Worm (Caenorhabditis elegans) whole organism, midembryonic: ENCODE data around the gene T10H9.8.

Experiments used
- T22C8.4 ChIP-seq: fragments of 200-800 bp; sonication (Bioruptor generic); IDR thresholded peaks from 2 replicates; pipeline ENCODE4 v1.3.6; 2022; ENCODE audit warnings: missing genetic modification characterization, missing compliant biosample characterization
- flt-1 ChIP-seq: fragments of 200-800 bp; sonication (Bioruptor generic); IDR thresholded peaks from 2 replicates; pipeline ENCODE4 v1.3.6; 2022; ENCODE audit warnings: missing genetic modification characterization, missing compliant biosample characterization
- klf-2 ChIP-seq: fragments of 200-800 bp; sonication (Bioruptor generic); conservative IDR thresholded peaks from 2 replicates; pipeline ENCODE4 v1.3.6; 2022; ENCODE audit warnings: missing genetic modification reagents, missing genetic modification characterization, missing compliant biosample characterization
- ref-1 ChIP-seq: fragments of 200-800 bp; sonication (Bioruptor generic); conservative IDR thresholded peaks from 2 replicates; pipeline ENCODE4 v1.3.6; 2022; ENCODE audit warnings: missing genetic modification reagents, missing genetic modification characterization, missing compliant biosample characterization
- tab-1 ChIP-seq: fragments of 200-800 bp; sonication (Bioruptor generic); IDR thresholded peaks from 2 replicates; pipeline ENCODE4 v1.3.6; 2022; ENCODE audit warnings: missing genetic modification characterization, missing compliant biosample characterization
- ztf-23 ChIP-seq: fragments of 200-800 bp; sonication (Bioruptor generic); IDR thresholded peaks from 2 replicates; pipeline ENCODE4 v1.3.6; 2022; ENCODE audit warnings: missing genetic modification reagents, missing genetic modification characterization, missing compliant biosample characterization

ce11 chrV:6688392-6688791 lies 36.2 kb downstream of the T10H9.8 start, which contains the start of gene K11G9.5:
- TF ChIP-seq flt-1: no peak
- no peak for TF ChIP-seq ztf-23 (GFP tag; lab: Robert Waterston, UW)
- TF ChIP-seq tab-1: no peak
- TF ChIP-seq T22C8.4: no peak
- no peak for TF ChIP-seq klf-2 (GFP tag; lab: Robert Waterston, UW)
- no peak for TF ChIP-seq ref-1 (GFP tag; lab: Robert Waterston, UW)
